Worm (Caenorhabditis elegans) whole organism, L3 larva: Measurements from ENCODE around the gene C38D4.10.
A peak's percentile ranks its signal among the peaks of the same experiment; 100 is the strongest.
"Not testable (repeated sequence)": the region's sequence is repeated elsewhere in the genome, so short reads cannot be mapped to it uniquely, and the experiment has no call there.

Experiments used
- aly-2 ChIP-seq: fragments of 150-350 bp; optimal IDR thresholded peaks from 2 replicates; lab custom pipeline; 2014; ENCODE audit warnings: missing biosample characterization, missing genetic modification characterization
- ceh-16 ChIP-seq: sonication (generic microtip); optimal IDR thresholded peaks from 2 replicates; lab custom pipeline; 2017; ENCODE audit warnings: missing biosample characterization, missing genetic modification characterization
- ceh-28 ChIP-seq: fragments of 150-350 bp; optimal IDR thresholded peaks from 2 replicates; lab custom pipeline; 2014; ENCODE audit warnings: missing biosample characterization, missing genetic modification reagents, missing genetic modification characterization
- ceh-82 ChIP-seq: fragments of 150-350 bp; optimal IDR thresholded peaks from 2 replicates; lab custom pipeline; 2014; ENCODE audit warnings: missing biosample characterization, missing genetic modification characterization
- egl-27 ChIP-seq: sonication (generic microtip); optimal IDR thresholded peaks from 4 replicates; lab custom pipeline; 2017; ENCODE audit warnings: missing biosample characterization, missing genetic modification reagents, missing genetic modification characterization
- egl-5 ChIP-seq: fragments of 150-350 bp; optimal IDR thresholded peaks from 2 replicates; lab custom pipeline; 2017; ENCODE audit warnings: missing biosample characterization, missing genetic modification reagents, missing genetic modification characterization, inconsistent platforms
- elt-1 ChIP-seq: fragments of 150-350 bp; optimal IDR thresholded peaks from 2 replicates; lab custom pipeline; 2014; ENCODE audit warnings: missing biosample characterization, missing genetic modification characterization
- elt-2 ChIP-seq: sonication (generic microtip); optimal IDR thresholded peaks from 2 replicates; lab custom pipeline; 2016; ENCODE audit warnings: missing genetic modification reagents, mild to moderate bottlenecking, missing genetic modification characterization, missing compliant biosample characterization
- elt-3 ChIP-seq, 3 experiments: fragments of 150-350 bp in 1 of 3; sonication (generic microtip) in 2 of 3; optimal IDR thresholded peaks; 2 replicates in 2 of 3; 4 replicates in 1 of 3; lab custom pipeline; 2014 to 2017; ENCODE audit warnings: missing biosample characterization in 3 of 3, missing genetic modification characterization in 3 of 3
- eor-1 ChIP-seq, 2 experiments: fragments of 150-350 bp; optimal IDR thresholded peaks; 2 replicates each; lab custom pipeline; 2014 to 2018; ENCODE audit warnings: missing biosample characterization in 2 of 2, missing genetic modification characterization in 2 of 2
- fkh-10 ChIP-seq: sonication (generic microtip); optimal IDR thresholded peaks from 2 replicates; lab custom pipeline; 2017; ENCODE audit warnings: missing biosample characterization, missing genetic modification reagents, missing genetic modification characterization
- fos-1 ChIP-seq: fragments of 150-350 bp; optimal IDR thresholded peaks from 2 replicates; lab custom pipeline; 2014; ENCODE audit warnings: missing biosample characterization, missing genetic modification characterization
- hmg-11 ChIP-seq: sonication (generic microtip); optimal IDR thresholded peaks from 2 replicates; lab custom pipeline; 2016; ENCODE audit warnings: missing genetic modification characterization, missing compliant biosample characterization
- jun-1 ChIP-seq: fragments of 150-350 bp; optimal IDR thresholded peaks from 2 replicates; lab custom pipeline; 2014; ENCODE audit warnings: missing biosample characterization, missing genetic modification reagents, missing genetic modification characterization
- lin-15B ChIP-seq: fragments of 150-350 bp; optimal IDR thresholded peaks from 2 replicates; lab custom pipeline; 2014; ENCODE audit warnings: missing biosample characterization, missing genetic modification characterization
- lin-39 ChIP-seq: fragments of 150-350 bp; optimal IDR thresholded peaks from 2 replicates; lab custom pipeline; 2018; ENCODE audit warnings: missing biosample characterization, missing genetic modification reagents, missing genetic modification characterization
- lsy-12 ChIP-seq: sonication (generic microtip); optimal IDR thresholded peaks from 2 replicates; lab custom pipeline; 2016; ENCODE audit warnings: mild to moderate bottlenecking, missing genetic modification characterization, missing compliant biosample characterization
- mdl-1 ChIP-seq: fragments of 150-350 bp; optimal IDR thresholded peaks from 2 replicates; lab custom pipeline; 2014; ENCODE audit warnings: missing biosample characterization, missing genetic modification characterization
- mml-1 ChIP-seq: fragments of 150-350 bp; sonication (generic microtip); optimal IDR thresholded peaks from 3 replicates; lab custom pipeline; 2014; ENCODE audit warnings: missing biosample characterization, missing genetic modification characterization
- nfya-1 ChIP-seq: sonication (generic microtip); optimal IDR thresholded peaks from 2 replicates; lab custom pipeline; 2017; ENCODE audit warnings: missing genetic modification characterization, mild to moderate bottlenecking, missing compliant biosample characterization, antibody characterized with exemption, moderate library complexity; ENCODE audit not compliant: insufficient read depth
- nhr-11 ChIP-seq: fragments of 150-350 bp; optimal IDR thresholded peaks from 2 replicates; lab custom pipeline; 2014; ENCODE audit warnings: missing biosample characterization, missing genetic modification characterization
- nhr-12 ChIP-seq: fragments of 150-350 bp; optimal IDR thresholded peaks from 2 replicates; lab custom pipeline; 2014; ENCODE audit warnings: missing biosample characterization, missing genetic modification characterization
- nhr-237 ChIP-seq: fragments of 150-350 bp; optimal IDR thresholded peaks from 2 replicates; lab custom pipeline; 2014; ENCODE audit warnings: missing biosample characterization, missing genetic modification characterization
- nhr-25 ChIP-seq: sonication (generic microtip); optimal IDR thresholded peaks from 2 replicates; lab custom pipeline; 2017; ENCODE audit warnings: missing biosample characterization, missing genetic modification characterization
- nhr-28 ChIP-seq: fragments of 150-350 bp; optimal IDR thresholded peaks from 2 replicates; lab custom pipeline; 2014; ENCODE audit warnings: missing biosample characterization, missing genetic modification characterization
- nhr-43 ChIP-seq: sonication (generic microtip); optimal IDR thresholded peaks from 2 replicates; lab custom pipeline; 2016; ENCODE audit warnings: mild to moderate bottlenecking, missing genetic modification characterization, missing compliant biosample characterization; ENCODE audit not compliant: poor library complexity, severe bottlenecking
- nhr-76 ChIP-seq: fragments of 150-350 bp; sonication (generic microtip); optimal IDR thresholded peaks from 5 replicates; lab custom pipeline; 2014; ENCODE audit warnings: missing biosample characterization, missing genetic modification characterization
- nhr-77 ChIP-seq: fragments of 150-350 bp; optimal IDR thresholded peaks from 2 replicates; lab custom pipeline; 2014; ENCODE audit warnings: missing biosample characterization, missing genetic modification characterization
- pha-4 ChIP-seq: fragments of 150-350 bp; optimal IDR thresholded peaks from 2 replicates; lab custom pipeline; 2014; ENCODE audit warnings: missing biosample characterization, missing genetic modification reagents, missing genetic modification characterization
- pqm-1 ChIP-seq: fragments of 150-350 bp; optimal IDR thresholded peaks from 2 replicates; lab custom pipeline; 2017; ENCODE audit warnings: missing biosample characterization, missing genetic modification characterization, inconsistent platforms
- sea-2 ChIP-seq: fragments of 150-350 bp; sonication (generic microtip); optimal IDR thresholded peaks from 4 replicates; lab custom pipeline; 2014; ENCODE audit warnings: missing biosample characterization, missing genetic modification reagents, missing genetic modification characterization
- snpc-4 ChIP-seq: fragments of 150-350 bp; optimal IDR thresholded peaks from 2 replicates; lab custom pipeline; 2014; ENCODE audit warnings: missing biosample characterization, missing genetic modification characterization
- tbx-2 ChIP-seq: sonication (generic microtip); optimal IDR thresholded peaks from 2 replicates; lab custom pipeline; 2016; ENCODE audit warnings: mild to moderate bottlenecking, missing genetic modification characterization, missing compliant biosample characterization
- unc-39 ChIP-seq: sonication (generic microtip); optimal IDR thresholded peaks from 4 replicates; lab custom pipeline; 2017; ENCODE audit warnings: missing biosample characterization, missing genetic modification characterization
- zag-1 ChIP-seq: fragments of 150-350 bp; optimal IDR thresholded peaks from 2 replicates; lab custom pipeline; 2014; ENCODE audit warnings: missing biosample characterization, missing genetic modification characterization
- ztf-11 ChIP-seq: fragments of 150-350 bp; optimal IDR thresholded peaks from 2 replicates; lab custom pipeline; 2014; ENCODE audit warnings: missing biosample characterization, missing genetic modification characterization
- ztf-4 ChIP-seq: fragments of 150-350 bp; optimal IDR thresholded peaks from 2 replicates; lab custom pipeline; 2014; ENCODE audit warnings: missing biosample characterization, missing genetic modification characterization

Gene C38D4.10

DNA sequence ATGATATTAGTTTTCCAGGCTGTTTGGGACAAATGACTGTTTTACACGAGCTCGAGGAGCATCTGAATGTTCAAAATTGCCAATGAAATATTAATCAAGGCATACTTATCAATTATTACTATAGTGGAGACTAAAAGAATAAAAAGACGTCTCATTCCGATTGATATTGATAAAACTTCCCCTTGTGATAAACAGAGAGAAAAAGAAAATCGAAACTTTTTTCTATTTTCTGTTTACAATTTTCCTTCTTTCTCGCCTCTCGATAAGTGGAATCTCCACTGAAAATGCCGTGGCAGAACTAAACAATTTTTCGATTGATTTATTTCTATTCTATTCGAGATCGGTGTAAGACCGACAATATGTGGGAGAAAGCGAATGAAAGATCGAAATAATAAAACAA is 2.5 kb upstream of the C38D4.10 start, which contains the start of gene B0393.9:
Gene B0393.9, minus strand, starts transcription at position 303 of the 400 bp plus-strand sequence.
- TF ChIP-seq elt-3 (tag; optimal IDR thresholded peaks at IDR 0.05; lab: Kevin White, UChicago), result no peak
- TF ChIP-seq nhr-77 (tag; lab: Kevin White, UChicago), result no peak
- no peak for TF ChIP-seq nhr-11 (tag; lab: Kevin White, UChicago)
- peak; percentile 35 for TF ChIP-seq pqm-1 (tag; lab: Kevin White, UChicago)
- no peak for TF ChIP-seq pha-4 (tag; lab: Kevin White, UChicago)
- no peak for TF ChIP-seq ceh-16 (tag; lab: Kevin White, UChicago)
- TF ChIP-seq nfya-1 (tag; lab: Kevin White, UChicago), result no peak
- peak; percentile 55 for TF ChIP-seq elt-2
- no peak for TF ChIP-seq tbx-2 (tag; lab: Kevin White, UChicago)

DNA sequence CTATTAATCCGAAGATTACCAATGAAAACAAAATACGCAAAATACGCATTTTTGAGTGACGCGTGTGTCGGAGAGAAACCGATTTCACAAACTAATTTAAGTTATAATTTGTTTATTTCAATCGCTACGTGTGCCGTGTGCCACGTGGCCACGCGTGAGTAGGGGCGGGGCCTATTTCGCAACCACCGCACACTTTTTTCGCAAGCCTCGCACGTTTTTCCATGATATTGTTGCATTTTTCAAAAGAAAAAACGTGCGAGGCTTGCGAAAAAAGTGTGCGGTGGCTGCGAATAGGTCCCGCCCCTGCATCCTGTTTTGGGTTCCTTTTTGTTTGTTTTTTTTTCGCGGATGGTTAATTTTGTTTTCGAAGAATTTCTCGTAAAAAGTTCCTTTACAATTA is 2.8 kb downstream of the C38D4.10 start, which contains the start of gene enu-3.2:
Gene enu-3.2, minus strand, starts transcription at position 105 of the 400 bp plus-strand sequence.
- not testable (repeated sequence) for TF ChIP-seq lsy-12 (tag; lab: Kevin White, UChicago); egl-27 (tag; lab: Kevin White, UChicago); nhr-237
- TF ChIP-seq, all 47 proteins: peak for 0; not testable (repeated sequence) for 47

DNA sequence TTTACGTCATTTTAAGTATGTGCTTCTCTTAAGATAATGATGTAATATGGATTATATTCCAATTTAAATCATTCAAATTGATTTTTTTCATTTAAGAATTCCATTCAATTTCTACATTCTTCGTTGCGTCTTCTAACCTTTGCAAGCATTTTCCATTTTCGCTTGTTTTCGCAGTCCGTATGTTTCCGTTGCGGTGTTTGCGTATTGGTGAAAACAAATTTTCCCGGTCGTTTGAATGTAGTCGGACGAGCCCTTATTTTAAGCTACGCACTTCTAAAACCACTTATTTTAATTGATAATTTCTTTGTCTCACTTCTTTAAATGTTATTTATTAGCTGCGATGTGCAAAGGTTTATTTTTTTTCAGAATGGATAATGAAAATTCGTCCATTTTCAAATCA is 3.4 kb downstream of the C38D4.10 start, which contains the start of gene mel-28:
Gene mel-28, plus strand, starts transcription at position 367 of the 400 bp plus-strand sequence.
- TF ChIP-seq egl-5 (peak; percentile 44), nhr-237 (no peak), jun-1 (no peak), nhr-28 (tag; lab: Kevin White, UChicago) (no peak), nhr-12 (no peak), pha-4 (tag; lab: Kevin White, UChicago) (peak; percentile 48), tbx-2 (tag; lab: Kevin White, UChicago) (no peak), ceh-82 (tag; lab: Kevin White, UChicago) (no peak), ztf-4 (no peak), elt-3 (tag; optimal IDR thresholded peaks at IDR 0.05; lab: Kevin White, UChicago) (no peak), nhr-76 (no peak), nhr-77 (tag; lab: Kevin White, UChicago) (no peak), snpc-4 (no peak), eor-1 (tag; optimal IDR thresholded peaks at IDR 0.05; lab: Kevin White, UChicago) (no peak), lin-15B (tag; lab: Kevin White, UChicago) (peak; percentile 20)
- TF ChIP-seq, all 47 proteins: peak for 3

DNA sequence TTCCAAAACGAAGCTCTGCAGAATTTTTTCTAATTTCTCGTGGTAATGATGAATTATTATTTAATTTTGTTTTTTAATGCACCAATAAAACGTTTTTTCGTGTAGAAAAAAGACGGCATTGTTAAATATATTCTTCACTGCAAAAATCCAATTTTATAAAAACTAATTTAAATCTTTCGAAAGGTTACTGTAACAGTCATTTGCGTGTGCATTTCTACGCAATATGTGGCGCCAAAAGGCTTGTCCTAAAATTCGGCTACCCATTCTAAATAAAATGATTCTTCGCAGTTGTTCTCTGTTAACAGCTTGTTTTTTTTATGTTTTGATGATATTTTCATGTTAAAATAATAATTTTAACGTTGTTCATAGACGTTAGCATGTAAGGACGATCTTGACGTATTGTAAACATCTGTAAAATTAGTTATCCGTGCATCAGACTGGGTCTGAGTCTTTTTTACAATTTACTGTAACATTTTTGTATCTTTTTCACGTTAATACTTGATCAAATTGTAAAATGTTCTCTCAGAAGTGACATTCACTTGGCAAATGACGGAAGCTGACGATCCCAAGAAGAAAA is 10.3 kb downstream of the C38D4.10 start, which contains the start of gene mip-1:
Gene mip-1, plus strand, starts transcription at position 527 of the 577 bp plus-strand sequence.
- TF ChIP-seq nhr-12 (no peak), egl-5 (no peak), tbx-2 (tag; lab: Kevin White, UChicago) (no peak), aly-2 (tag; lab: Kevin White, UChicago) (no peak), mdl-1 (no peak), ztf-4 (no peak), nhr-25 (tag; lab: Kevin White, UChicago) (no peak), unc-39 (tag; lab: Kevin White, UChicago) (no peak), elt-1 (tag; lab: Kevin White, UChicago) (no peak), ztf-11 (tag; lab: Kevin White, UChicago) (no peak), hmg-11 (tag; lab: Kevin White, UChicago) (no peak), sea-2 (GFP tag; lab: Kevin White, UChicago) (no peak), zag-1 (no peak), lin-39 (no peak), fkh-10 (GFP tag; lab: Kevin White, UChicago) (no peak), elt-3 (tag; optimal IDR thresholded peaks at IDR 0.05; lab: Kevin White, UChicago) (no peak), fos-1 (no peak), nhr-43 (tag; lab: Kevin White, UChicago) (no peak), mml-1 (tag; lab: Kevin White, UChicago) (no peak), ceh-28 (tag; lab: Kevin White, UChicago) (no peak)
